Fruit fly (Drosophila melanogaster) whole organism, prepupa: ENCODE results near the gene Surf1.

Experiments used
- Blimp-1 ChIP-seq: fragments of 200-800 bp; sonication (Bioruptor generic); optimal IDR thresholded peaks from 3 replicates; lab custom pipeline; 2017; ENCODE audit warnings: missing biosample characterization, missing genetic modification characterization, mild to moderate bottlenecking, moderate library complexity, missing genetic modification reagents
- CG10631 ChIP-seq: fragments of 200-800 bp; sonication (Bioruptor generic); optimal IDR thresholded peaks from 2 replicates; lab custom pipeline; 2016; ENCODE audit warnings: missing biosample characterization, missing genetic modification characterization
- CG11294 ChIP-seq: fragments of 200-800 bp; sonication (Bioruptor generic); IDR thresholded peaks from 2 replicates; pipeline ENCODE4 v1.3.6; 2022; ENCODE audit warnings: missing biosample characterization, missing genetic modification characterization
- CG11762 ChIP-seq: fragments of 200-800 bp; sonication (Bioruptor generic); optimal IDR thresholded peaks from 3 replicates; lab custom pipeline; 2016; ENCODE audit warnings: missing biosample characterization, missing genetic modification characterization; ENCODE audit not compliant: insufficient read depth
- CG15336 ChIP-seq: fragments of 200-800 bp; sonication (Bioruptor generic); IDR thresholded peaks from 2 replicates; pipeline ENCODE4 v1.3.6; 2022; ENCODE audit warnings: missing biosample characterization, missing genetic modification characterization
- CG31627 ChIP-seq: fragments of 200-800 bp; sonication (Bioruptor generic); optimal IDR thresholded peaks from 3 replicates; lab custom pipeline; 2016; ENCODE audit warnings: missing biosample characterization, missing genetic modification characterization
- CG32006 ChIP-seq: fragments of 200-800 bp; sonication (Bioruptor generic); optimal IDR thresholded peaks from 3 replicates; lab custom pipeline; 2017; ENCODE audit warnings: missing biosample characterization, mild to moderate bottlenecking, missing genetic modification characterization
- CG34406 ChIP-seq: fragments of 200-800 bp; sonication (Bioruptor generic); optimal IDR thresholded peaks from 3 replicates; lab custom pipeline; 2016; ENCODE audit warnings: missing biosample characterization, missing genetic modification characterization
- CG3919 ChIP-seq: fragments of 200-800 bp; sonication (Bioruptor generic); optimal IDR thresholded peaks from 3 replicates; lab custom pipeline; 2016; ENCODE audit warnings: missing biosample characterization, missing genetic modification characterization
- CG4318 ChIP-seq: fragments of 200-800 bp; sonication (Bioruptor generic); optimal IDR thresholded peaks from 3 replicates; lab custom pipeline; 2017; ENCODE audit warnings: missing biosample characterization, mild to moderate bottlenecking, missing genetic modification characterization
- CG6163 ChIP-seq: fragments of 200-800 bp; sonication (Bioruptor generic); IDR thresholded peaks from 3 replicates; pipeline ENCODE4 v1.3.6; 2022; ENCODE audit warnings: missing biosample characterization, missing genetic modification characterization
- CG6276 ChIP-seq: fragments of 200-800 bp; sonication (Bioruptor generic); optimal IDR thresholded peaks from 2 replicates; lab custom pipeline; 2017; ENCODE audit warnings: missing biosample characterization, mild to moderate bottlenecking, missing genetic modification characterization
- CG6792 ChIP-seq: fragments of 200-800 bp; sonication (Bioruptor generic); optimal IDR thresholded peaks from 3 replicates; lab custom pipeline; 2016; ENCODE audit warnings: missing biosample characterization, missing genetic modification characterization
- CG6808 ChIP-seq: fragments of 200-800 bp; sonication (Bioruptor generic); optimal IDR thresholded peaks from 3 replicates; lab custom pipeline; 2017; ENCODE audit warnings: missing biosample characterization, missing genetic modification characterization, mild to moderate bottlenecking, moderate library complexity, missing genetic modification reagents
- CG6854 ChIP-seq: fragments of 200-800 bp; sonication (Bioruptor generic); optimal IDR thresholded peaks from 2 replicates; lab custom pipeline; 2017; ENCODE audit warnings: missing biosample characterization, mild to moderate bottlenecking, missing genetic modification characterization
- CG8119 ChIP-seq: fragments of 200-800 bp; sonication (Bioruptor generic); IDR thresholded peaks from 3 replicates; pipeline ENCODE4 v1.3.6; 2022; ENCODE audit warnings: missing biosample characterization, missing genetic modification characterization
- CG8319 ChIP-seq: fragments of 200-800 bp; sonication (Bioruptor generic); optimal IDR thresholded peaks from 3 replicates; lab custom pipeline; 2016; ENCODE audit warnings: missing biosample characterization, missing genetic modification characterization
- CG8632 ChIP-seq: fragments of 200-800 bp; sonication (Bioruptor generic); optimal IDR thresholded peaks from 3 replicates; lab custom pipeline; 2016; ENCODE audit warnings: missing biosample characterization, missing genetic modification characterization
- CG9139 ChIP-seq: fragments of 200-800 bp; sonication (Bioruptor generic); optimal IDR thresholded peaks from 3 replicates; lab custom pipeline; 2017; ENCODE audit warnings: missing biosample characterization, mild to moderate bottlenecking, missing genetic modification characterization
- Eip78C ChIP-seq: fragments of 200-800 bp; sonication (Bioruptor generic); peaks from one replicate; lab custom pipeline; 2016; ENCODE audit warnings: missing biosample characterization, missing genetic modification characterization
- Eip93F ChIP-seq: fragments of 200-800 bp; sonication (Bioruptor generic); optimal IDR thresholded peaks from 2 replicates; lab custom pipeline; 2016; ENCODE audit warnings: missing biosample characterization, mild to moderate bottlenecking, missing genetic modification characterization
- Ets21C ChIP-seq: fragments of 200-800 bp; sonication (Bioruptor generic); optimal IDR thresholded peaks from 3 replicates; lab custom pipeline; 2016; ENCODE audit warnings: missing biosample characterization, missing genetic modification characterization
- Gug ChIP-seq: fragments of 200-800 bp; sonication (Bioruptor generic); IDR thresholded peaks from 2 replicates; pipeline ENCODE4 v1.3.6; 2022; ENCODE audit warnings: missing biosample characterization, missing genetic modification characterization
- Hr39 ChIP-seq: fragments of 200-800 bp; sonication (Bioruptor generic); optimal IDR thresholded peaks from 2 replicates; lab custom pipeline; 2016; ENCODE audit warnings: missing biosample characterization, missing genetic modification characterization
- Hr4 ChIP-seq: fragments of 200-800 bp; sonication (Bioruptor generic); optimal IDR thresholded peaks from 3 replicates; lab custom pipeline; 2016; ENCODE audit warnings: missing biosample characterization, missing genetic modification characterization
- Lpt ChIP-seq: fragments of 200-800 bp; sonication (Bioruptor generic); optimal IDR thresholded peaks from 3 replicates; lab custom pipeline; 2016; ENCODE audit warnings: missing biosample characterization, missing genetic modification characterization
- Met ChIP-seq: fragments of 200-800 bp; sonication (Bioruptor generic); optimal IDR thresholded peaks from 3 replicates; lab custom pipeline; 2016; ENCODE audit warnings: missing biosample characterization, missing genetic modification characterization
- OdsH ChIP-seq: fragments of 200-800 bp; sonication (Bioruptor generic); optimal IDR thresholded peaks from 3 replicates; lab custom pipeline; 2016; ENCODE audit warnings: missing biosample characterization, missing genetic modification characterization
- Smox ChIP-seq: fragments of 200-800 bp; sonication (Bioruptor generic); optimal IDR thresholded peaks from 3 replicates; lab custom pipeline; 2016; ENCODE audit warnings: missing biosample characterization, missing genetic modification characterization
- Sox102F ChIP-seq: fragments of 200-800 bp; sonication (Bioruptor generic); optimal IDR thresholded peaks from 2 replicates; lab custom pipeline; 2016; ENCODE audit warnings: missing biosample characterization, mild to moderate bottlenecking, missing genetic modification characterization
- Sox14 ChIP-seq: fragments of 200-800 bp; sonication (Bioruptor generic); optimal IDR thresholded peaks from 3 replicates; lab custom pipeline; 2016; ENCODE audit warnings: missing biosample characterization, missing genetic modification characterization
- achi ChIP-seq: fragments of 200-800 bp; sonication (Bioruptor generic); optimal IDR thresholded peaks from 3 replicates; lab custom pipeline; 2016; ENCODE audit warnings: missing biosample characterization, missing genetic modification characterization
- acj6 ChIP-seq: fragments of 200-800 bp; sonication (Bioruptor generic); optimal IDR thresholded peaks from 3 replicates; lab custom pipeline; 2016; ENCODE audit warnings: missing biosample characterization, missing genetic modification characterization
- cyc ChIP-seq: fragments of 200-800 bp; sonication (Bioruptor generic); optimal IDR thresholded peaks from 3 replicates; lab custom pipeline; 2016; ENCODE audit warnings: missing biosample characterization, missing genetic modification characterization
- dac ChIP-seq: fragments of 200-800 bp; sonication (Bioruptor generic); optimal IDR thresholded peaks from 2 replicates; lab custom pipeline; 2017; ENCODE audit warnings: missing biosample characterization, mild to moderate bottlenecking, missing genetic modification characterization
- dsx ChIP-seq: fragments of 200-800 bp; optimal IDR thresholded peaks from 3 replicates; lab custom pipeline; 2019; ENCODE audit warnings: missing biosample characterization, mild to moderate bottlenecking, missing genetic modification characterization, moderate library complexity; ENCODE audit not compliant: poor library complexity, severe bottlenecking
- eg ChIP-seq: fragments of 200-800 bp; sonication (Bioruptor generic); IDR thresholded peaks from 3 replicates; pipeline ENCODE4 v1.3.6; 2022; ENCODE audit warnings: missing biosample characterization, missing genetic modification characterization
- esn ChIP-seq: fragments of 200-800 bp; sonication (Bioruptor generic); optimal IDR thresholded peaks from 2 replicates; lab custom pipeline; 2016; ENCODE audit warnings: missing biosample characterization, mild to moderate bottlenecking, missing genetic modification characterization, moderate library complexity
- lz ChIP-seq: fragments of 200-800 bp; sonication (Bioruptor generic); optimal IDR thresholded peaks from 3 replicates; lab custom pipeline; 2016; ENCODE audit warnings: missing biosample characterization, missing genetic modification characterization
- net ChIP-seq: fragments of 200-800 bp; sonication (Bioruptor generic); optimal IDR thresholded peaks from 3 replicates; lab custom pipeline; 2016; ENCODE audit warnings: missing biosample characterization, missing genetic modification characterization
- pdm3 ChIP-seq: fragments of 200-800 bp; sonication (Bioruptor generic); optimal IDR thresholded peaks from 3 replicates; lab custom pipeline; 2016; ENCODE audit warnings: missing biosample characterization, missing genetic modification characterization
- salr ChIP-seq, 2 experiments: fragments of 200-800 bp; sonication (Bioruptor generic); optimal IDR thresholded peaks; 3 replicates each; lab custom pipeline; 2016 to 2018; ENCODE audit warnings: missing biosample characterization in 2 of 2, missing genetic modification characterization in 2 of 2, mild to moderate bottlenecking in 1 of 2
- spab ChIP-seq: fragments of 200-800 bp; sonication (Bioruptor generic); optimal IDR thresholded peaks from 2 replicates; lab custom pipeline; 2017; ENCODE audit warnings: missing biosample characterization, mild to moderate bottlenecking, missing genetic modification characterization, missing genetic modification reagents
- svp ChIP-seq: fragments of 200-800 bp; sonication (Bioruptor generic); peaks from one replicate; lab custom pipeline; 2016; ENCODE audit warnings: missing biosample characterization, missing genetic modification characterization
- topi ChIP-seq: fragments of 200-800 bp; sonication (Bioruptor generic); optimal IDR thresholded peaks from 3 replicates; lab custom pipeline; 2016; ENCODE audit warnings: missing biosample characterization, missing genetic modification characterization

Surf1 gene

dm6 chr3L:6977391-6977790 lies 19.2 kb downstream of the Surf1 start (continued):
- TF ChIP-seq Eip93F (GFP tag; lab: Kevin White, UChicago): no peak
- peak; percentile 87 for TF ChIP-seq CG8119 (GFP tag; lab: Robert Waterston, UW)
- TF ChIP-seq Sox102F (GFP tag; lab: Kevin White, UChicago): peak; percentile 62
- peak; percentile 47 for TF ChIP-seq Smox (GFP tag; lab: Kevin White, UChicago)
- peak; percentile 67 for TF ChIP-seq acj6 (GFP tag; lab: Kevin White, UChicago)
- peak; percentile 21 for TF ChIP-seq spab (GFP tag; lab: Kevin White, UChicago)
- TF ChIP-seq CG6792 (GFP tag; lab: Kevin White, UChicago): peak; percentile 58
- TF ChIP-seq CG6276 (GFP tag; lab: Kevin White, UChicago): peak; percentile 55
- peak; percentile 88 for TF ChIP-seq Eip78C (GFP tag; lab: Kevin White, UChicago)
- TF ChIP-seq salr (GFP tag; optimal IDR thresholded peaks at IDR 0.05; lab: Kevin White, UChicago): peak in 1 of 2 experiments; percentile 53
- TF ChIP-seq svp: peak; percentile 89
- no peak for TF ChIP-seq CG9139 (GFP tag; lab: Kevin White, UChicago)
- peak; percentile 67 for TF ChIP-seq Met (GFP tag; lab: Kevin White, UChicago)
- TF ChIP-seq OdsH (GFP tag; lab: Kevin White, UChicago): peak; percentile 78
- peak; percentile 28 for TF ChIP-seq dsx (GFP tag; lab: Kevin White, UChicago)
- peak; percentile 67 for TF ChIP-seq CG11294 (GFP tag; lab: Robert Waterston, UW)
- peak; percentile 29 for TF ChIP-seq CG8319 (GFP tag; lab: Kevin White, UChicago)
- TF ChIP-seq dac (GFP tag; lab: Kevin White, UChicago): peak; percentile 10
- TF ChIP-seq topi (GFP tag; lab: Kevin White, UChicago): peak; percentile 57
- TF ChIP-seq Lpt (GFP tag; lab: Kevin White, UChicago): peak; percentile 79
- TF ChIP-seq CG15336: peak; percentile 91
- peak; percentile 66 for TF ChIP-seq CG4318 (GFP tag; lab: Kevin White, UChicago)
- TF ChIP-seq Gug (GFP tag; lab: Robert Waterston, UW): peak; percentile 82
- TF ChIP-seq Sox14 (GFP tag; lab: Kevin White, UChicago): peak; percentile 17

- TF ChIP-seq CG10631 (GFP tag; lab: Kevin White, UChicago): peak; percentile 8
- TF ChIP-seq CG15336: peak; percentile 76
- peak; percentile 28 for TF ChIP-seq lz (GFP tag; lab: Kevin White, UChicago)
- peak; percentile 39 for TF ChIP-seq CG4318 (GFP tag; lab: Kevin White, UChicago)
- TF ChIP-seq CG32006 (GFP tag; lab: Kevin White, UChicago): peak; percentile 74
- TF ChIP-seq Sox14 (GFP tag; lab: Kevin White, UChicago): peak; percentile 5
- peak; percentile 24; the same call in 1 of the 2 replicates for TF ChIP-seq CG11294 (GFP tag; lab: Robert Waterston, UW)
- no peak for TF ChIP-seq cyc (GFP tag; lab: Kevin White, UChicago)
- TF ChIP-seq CG6163 (GFP tag; lab: Robert Waterston, UW): 0 out of 3 replicates have a peak, but pooled peaks have one; percentile 37
- peak; percentile 36 for TF ChIP-seq Hr39 (GFP tag; lab: Kevin White, UChicago)
- peak; percentile 19 for TF ChIP-seq achi
- TF ChIP-seq salr (GFP tag; optimal IDR thresholded peaks at IDR 0.05; lab: Kevin White, UChicago): peak in 1 of 2 experiments; percentile 22
- peak; percentile 73 for TF ChIP-seq eg (GFP tag; lab: Robert Waterston, UW)
- TF ChIP-seq Blimp-1: no peak
- no peak for TF ChIP-seq CG11762
- peak; percentile 7 for TF ChIP-seq CG6792 (GFP tag; lab: Kevin White, UChicago)
- peak; percentile 7 for TF ChIP-seq CG34406 (GFP tag; lab: Kevin White, UChicago)
- peak; percentile 37 for TF ChIP-seq Smox (GFP tag; lab: Kevin White, UChicago)
- TF ChIP-seq spab (GFP tag; lab: Kevin White, UChicago): no peak
- TF ChIP-seq CG6854: no peak
- peak; percentile 48 for TF ChIP-seq CG6276 (GFP tag; lab: Kevin White, UChicago)
- TF ChIP-seq Hr4 (GFP tag; lab: Kevin White, UChicago): peak; percentile 82
- peak; percentile 37 for TF ChIP-seq Met (GFP tag; lab: Kevin White, UChicago)
- peak; percentile 36 for TF ChIP-seq acj6 (GFP tag; lab: Kevin White, UChicago)
- TF ChIP-seq CG6808 (GFP tag; lab: Kevin White, UChicago): peak; percentile 2
- peak; percentile 43 for TF ChIP-seq svp
- peak; percentile 78 for TF ChIP-seq Eip78C (GFP tag; lab: Kevin White, UChicago)
- TF ChIP-seq esn (GFP tag; lab: Kevin White, UChicago): no peak
- peak; percentile 28 for TF ChIP-seq pdm3 (GFP tag; lab: Kevin White, UChicago)
- peak; percentile 52 for TF ChIP-seq CG3919 (GFP tag; lab: Kevin White, UChicago)
- no peak for TF ChIP-seq Ets21C (GFP tag; lab: Kevin White, UChicago)
- TF ChIP-seq CG8119 (GFP tag; lab: Robert Waterston, UW): peak; percentile 68
- TF ChIP-seq CG8632 (GFP tag; lab: Kevin White, UChicago): peak; percentile 42
- peak; percentile 17 for TF ChIP-seq net (GFP tag; lab: Kevin White, UChicago)
- peak; percentile 50 for TF ChIP-seq OdsH (GFP tag; lab: Kevin White, UChicago)
- TF ChIP-seq CG31627: peak; percentile 37
Observed at dm6 chr3L:6978030-6978683, 20.0 kb downstream of the Surf1 start.
